Worm (Caenorhabditis elegans) whole organism, L4/young adult: ENCODE measurements around the gene T25B2.4.
A peak's percentile ranks its signal among the peaks of the same experiment; 100 is the strongest.

Source experiments
- W03F9.2 ChIP-seq: fragments of 150-350 bp; optimal IDR thresholded peaks from 2 replicates; lab custom pipeline; 2014; ENCODE audit warnings: missing biosample characterization, missing genetic modification characterization
- dao-5 ChIP-seq: sonication (generic microtip); optimal IDR thresholded peaks from 2 replicates; lab custom pipeline; 2016; ENCODE audit warnings: missing genotype, missing genetic modification characterization, moderate library complexity, missing compliant biosample characterization
- him-1 ChIP-seq: sonication (generic microtip); optimal IDR thresholded peaks from 2 replicates; lab custom pipeline; 2016; ENCODE audit warnings: missing genotype, missing genetic modification reagents, missing genetic modification characterization, missing compliant biosample characterization

The T25B2.4 gene

DNA sequence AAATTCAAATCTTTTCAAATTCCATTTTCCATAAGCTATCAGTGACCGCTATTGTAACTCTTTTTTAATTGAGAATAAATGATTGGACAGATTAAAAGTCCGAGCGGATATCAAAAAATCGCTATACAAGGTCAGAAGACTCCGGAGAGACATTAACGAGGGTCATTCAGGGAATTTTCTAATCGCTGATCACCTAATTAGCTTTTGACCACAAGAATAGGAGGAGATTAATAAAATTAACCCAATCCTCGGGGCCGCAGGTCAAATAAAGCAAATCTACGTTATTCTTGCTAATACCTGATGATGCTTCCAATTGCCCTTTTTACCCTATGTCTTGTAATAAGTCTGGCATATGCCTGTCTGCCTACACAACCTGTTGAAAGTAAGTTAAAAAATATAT lies 4.4 kb upstream of the T25B2.4 start, which contains the start of gene T25B2.1:
TSS of gene T25B2.1 (plus strand) at position 301 of the 400 bp plus-strand sequence.
- no peak for TF ChIP-seq him-1
- TF ChIP-seq W03F9.2 (tag; lab: Kevin White, UChicago) = no peak
- no peak for TF ChIP-seq dao-5 (tag; lab: Kevin White, UChicago)

DNA sequence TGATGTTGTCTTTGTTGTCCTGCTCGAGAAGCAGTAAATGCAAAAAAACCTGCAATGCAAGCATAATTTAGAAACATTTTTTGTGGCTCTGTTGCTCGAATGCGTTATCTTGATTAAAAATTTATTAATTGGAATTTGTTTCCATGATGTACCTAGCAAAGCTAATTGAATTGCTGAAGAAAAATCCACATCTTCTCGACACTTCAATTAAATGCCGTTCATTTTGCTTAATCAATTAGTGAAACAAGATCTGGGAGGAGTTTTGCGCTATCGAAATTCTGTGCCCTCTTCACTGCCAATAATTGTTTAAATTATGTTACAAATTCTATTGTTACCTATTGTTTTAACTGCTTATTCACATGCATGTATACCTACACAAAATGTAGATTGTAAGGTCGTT lies 2.2 kb upstream of the T25B2.4 start, which contains the start of gene T25B2.3:
TSS of gene T25B2.3 (plus strand) at position 301 of the 400 bp plus-strand sequence.
- TF ChIP-seq W03F9.2 (tag; lab: Kevin White, UChicago) (no peak), dao-5 (tag; lab: Kevin White, UChicago) (no peak), him-1 (no peak)

DNA sequence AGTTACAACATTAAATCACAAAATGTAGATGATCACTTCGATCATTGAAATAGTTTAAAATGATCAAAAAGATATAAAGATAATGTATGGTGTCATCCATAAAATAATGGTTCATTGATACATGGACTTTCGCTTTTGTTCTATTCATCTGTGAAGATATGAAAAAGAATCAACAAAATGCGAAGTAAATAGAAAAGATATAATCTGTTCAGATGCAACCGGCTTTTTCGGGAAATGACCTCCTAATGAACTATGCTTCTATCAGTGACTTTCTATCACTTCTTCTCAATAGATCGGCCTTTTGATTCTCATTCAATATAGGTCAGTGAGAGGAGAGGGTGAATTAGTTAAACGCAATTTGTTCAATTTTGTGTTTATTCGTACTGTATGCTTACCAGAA lies 945 bp downstream of the T25B2.4 start:
- TF ChIP-seq him-1 = no peak
- TF ChIP-seq W03F9.2 (tag; lab: Kevin White, UChicago) = no peak
- no peak for TF ChIP-seq dao-5 (tag; lab: Kevin White, UChicago)

DNA sequence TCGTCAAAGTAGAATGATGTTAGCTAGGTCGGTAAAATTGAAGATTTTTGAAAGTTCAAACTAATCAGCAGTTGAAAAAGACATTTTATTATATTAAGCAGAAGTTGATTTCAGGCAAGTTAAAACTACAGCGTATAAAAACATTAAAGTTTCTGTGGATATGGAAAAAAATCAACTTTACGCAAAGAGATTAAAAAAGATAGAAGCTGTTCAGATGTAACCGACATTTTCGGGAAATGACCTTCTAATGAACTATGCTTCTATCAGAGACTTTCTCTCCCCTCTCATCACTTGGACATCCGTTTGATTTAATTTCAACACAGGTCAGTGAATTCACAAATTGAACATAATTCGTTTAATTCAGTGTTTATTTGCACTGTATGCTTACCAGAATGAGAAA lies 2.2 kb downstream of the T25B2.4 start, which contains the start of gene T13C5.7:
TSS of gene T13C5.7 (plus strand) at position 301 of the 400 bp plus-strand sequence.
- TF ChIP-seq him-1 (no peak), W03F9.2 (tag; lab: Kevin White, UChicago) (no peak), dao-5 (tag; lab: Kevin White, UChicago) (no peak)

DNA sequence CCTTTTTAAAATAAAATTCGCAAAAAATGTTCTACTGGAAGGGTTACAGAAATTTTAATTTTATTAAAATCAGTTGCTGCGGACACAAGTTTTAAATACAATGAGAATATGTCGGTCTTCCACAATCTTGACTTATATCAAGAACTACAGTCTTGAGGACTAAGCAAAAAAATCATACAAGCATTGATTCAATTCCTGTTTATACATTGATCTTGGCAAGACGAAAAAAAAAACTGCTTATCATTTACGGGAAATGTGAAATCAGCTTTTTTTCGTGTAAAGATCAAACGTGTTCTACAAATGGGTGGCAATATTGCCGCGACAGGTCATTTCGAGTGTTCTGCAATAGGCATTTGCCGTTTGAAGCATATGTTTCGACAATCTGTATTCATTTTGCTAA lies 6.7 kb downstream of the T25B2.4 start, which contains the start of gene T13C5.2:
TSS of gene T13C5.2 (plus strand) at position 301 of the 400 bp plus-strand sequence.
- TF ChIP-seq dao-5 (tag; lab: Kevin White, UChicago) = no peak
- no peak for TF ChIP-seq W03F9.2 (tag; lab: Kevin White, UChicago)
- no peak for TF ChIP-seq him-1

DNA sequence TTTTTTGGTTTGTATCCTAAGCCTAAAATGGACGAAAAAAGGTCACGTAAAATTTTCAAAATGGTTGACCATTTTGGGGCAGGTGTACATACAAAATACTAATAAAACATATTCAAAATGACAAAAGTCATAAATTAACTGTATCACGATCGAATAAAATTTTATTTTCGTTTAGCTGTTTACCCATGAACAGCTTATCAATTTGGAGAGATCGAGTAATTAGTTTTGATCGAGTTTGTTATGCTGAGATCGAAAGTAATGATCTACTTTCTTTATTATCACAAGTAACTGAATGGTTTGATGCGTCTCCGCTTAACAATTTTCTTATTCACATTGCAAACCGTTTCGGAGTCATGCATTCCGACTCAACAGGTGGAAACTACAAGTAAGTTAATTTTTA lies 9.8 kb downstream of the T25B2.4 start, which contains the start of gene T13C5.10:
TSS of gene T13C5.10 (plus strand) at position 301 of the 400 bp plus-strand sequence.
- TF ChIP-seq dao-5 (tag; lab: Kevin White, UChicago) (no peak), W03F9.2 (tag; lab: Kevin White, UChicago) (no peak)

DNA sequence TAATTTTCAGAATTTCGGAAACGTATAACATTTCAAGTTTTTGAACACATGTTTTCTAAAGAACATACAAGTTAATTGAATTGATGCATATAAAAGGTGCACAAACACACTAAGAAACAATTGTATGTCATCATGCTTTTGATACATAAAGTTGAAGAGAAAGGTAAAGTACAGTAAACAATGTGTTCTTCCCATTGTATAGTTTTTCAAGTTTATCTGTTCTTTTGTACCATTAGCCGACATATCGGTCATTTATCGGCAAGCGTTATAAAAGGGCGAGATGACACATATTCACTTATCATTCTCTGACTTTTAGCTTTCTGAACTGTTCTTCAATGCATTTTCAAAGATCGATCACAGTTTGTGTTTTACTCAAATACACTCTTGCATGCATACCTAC lies 11.9 kb downstream of the T25B2.4 start, which contains the start of gene T13C5.9:
TSS of gene T13C5.9 (plus strand) at position 301 of the 400 bp plus-strand sequence.
- TF ChIP-seq W03F9.2 (tag; lab: Kevin White, UChicago) (no peak), dao-5 (tag; lab: Kevin White, UChicago) (no peak), him-1 (no peak)

DNA sequence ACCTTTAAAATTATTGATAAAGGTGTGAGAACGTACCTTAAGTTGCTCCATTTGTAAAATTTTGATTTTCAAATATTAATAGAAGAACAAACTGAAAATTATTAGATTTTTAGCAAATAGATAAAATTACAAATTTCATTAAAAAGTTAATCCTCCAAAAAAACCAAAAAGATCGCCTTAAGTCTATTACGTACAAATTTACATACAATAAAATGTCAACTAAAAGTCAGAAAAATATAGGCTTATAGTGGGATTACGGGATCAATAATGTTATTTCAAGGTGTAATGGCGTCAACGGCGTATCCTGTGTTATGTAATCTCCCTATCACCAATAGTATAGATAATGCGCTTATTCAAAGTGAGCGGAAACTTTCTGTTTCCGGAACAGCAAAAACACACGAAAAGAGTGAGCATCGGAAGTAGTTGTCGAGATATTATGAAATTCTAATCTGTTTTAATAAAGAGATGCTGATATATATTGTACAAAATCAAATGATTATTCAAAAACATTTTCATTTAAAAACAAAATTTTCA lies 16.2 kb downstream of the T25B2.4 start, which contains the start of gene ceh-54:
TSS of gene ceh-54 (minus strand) at position 51 of the 534 bp plus-strand sequence.
- TF ChIP-seq W03F9.2 (tag; lab: Kevin White, UChicago) (no peak), him-1 (no peak), dao-5 (tag; lab: Kevin White, UChicago) (no peak)

DNA sequence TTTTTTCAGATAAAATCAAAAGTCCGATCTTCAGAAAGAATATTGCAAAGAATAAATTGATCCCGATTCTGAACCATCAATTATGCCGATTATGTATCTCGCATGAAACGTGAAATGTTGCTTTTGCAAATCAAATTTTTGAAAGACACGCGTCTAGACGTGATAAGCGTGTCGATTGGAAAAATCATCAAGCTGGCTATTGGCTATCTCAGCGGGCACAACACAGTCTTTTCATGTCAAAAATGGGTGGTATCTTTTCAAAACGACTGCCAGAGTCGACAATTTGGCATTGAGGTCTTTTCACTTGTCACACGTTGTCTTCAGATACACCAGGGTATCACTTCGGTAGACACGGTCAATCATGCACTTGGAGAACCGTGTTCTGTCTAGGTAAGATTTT lies 18.6 kb downstream of the T25B2.4 start, which contains the start of gene daf-9:
TSS of gene daf-9 (plus strand) at position 301 of the 400 bp plus-strand sequence.
- TF ChIP-seq W03F9.2 (tag; lab: Kevin White, UChicago) (no peak), dao-5 (tag; lab: Kevin White, UChicago) (no peak), him-1 (no peak)

DNA sequence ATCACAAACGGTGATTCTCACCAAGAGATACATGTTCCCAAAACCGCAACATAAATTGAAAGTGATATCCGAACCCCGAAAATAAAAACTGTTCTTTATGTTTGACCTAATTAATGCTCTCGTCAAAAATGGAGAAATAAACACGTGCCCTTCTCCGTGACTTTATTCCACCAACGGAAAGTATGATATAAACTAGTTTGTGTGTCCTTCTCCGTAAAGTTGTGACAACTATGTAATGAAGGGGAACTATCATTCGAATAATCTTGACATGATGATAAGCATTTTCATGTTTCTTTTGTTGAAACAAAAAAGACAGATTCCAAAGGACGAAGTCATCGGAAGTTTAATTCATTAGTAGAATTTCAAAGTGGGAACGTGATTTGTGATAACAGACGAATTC lies 23.5 kb downstream of the T25B2.4 start:
- no peak for TF ChIP-seq him-1
- TF ChIP-seq dao-5 (tag; lab: Kevin White, UChicago) = no peak
- no peak for TF ChIP-seq W03F9.2 (tag; lab: Kevin White, UChicago)

DNA sequence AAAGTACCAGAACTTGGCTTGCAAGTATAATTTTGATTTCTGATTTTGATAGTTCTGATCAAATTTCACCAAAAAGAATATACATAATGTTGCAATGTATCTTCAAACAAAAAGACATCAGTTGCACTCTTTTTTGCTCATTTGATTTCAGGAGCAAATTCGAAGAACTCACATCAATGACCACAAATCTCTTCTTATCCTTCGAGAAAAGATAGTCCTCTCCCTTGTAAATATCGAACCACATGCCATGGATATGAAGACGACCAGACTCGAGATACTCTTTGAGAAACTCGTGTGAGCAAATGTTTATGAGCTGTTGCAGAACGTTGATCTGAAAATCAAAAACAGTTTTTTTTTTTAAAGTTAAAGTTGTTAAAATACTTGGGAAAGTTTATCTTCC lies 24.8 kb downstream of the T25B2.4 start:
- TF ChIP-seq dao-5 (tag; lab: Kevin White, UChicago) (no peak), him-1 (no peak), W03F9.2 (tag; lab: Kevin White, UChicago) (no peak)

DNA sequence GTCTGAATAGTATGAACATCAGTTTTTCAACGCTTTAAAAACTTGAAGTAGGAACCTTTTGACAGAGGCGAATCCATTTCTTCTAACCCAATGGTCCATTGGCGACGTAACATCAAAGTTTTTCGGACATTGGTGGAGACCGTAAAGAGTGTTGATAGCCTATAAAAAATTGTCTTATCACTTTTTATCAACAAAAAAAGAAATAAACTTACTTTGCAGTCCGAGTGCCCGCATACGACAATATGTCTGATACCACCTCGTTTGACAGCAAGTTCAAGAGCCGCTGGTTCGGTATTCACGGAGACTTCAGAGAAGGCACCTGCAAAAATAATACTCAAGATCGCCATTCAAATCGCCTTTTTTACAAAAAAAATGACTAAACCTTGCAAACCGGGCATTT lies 25.3 kb downstream of the T25B2.4 start:
- TF ChIP-seq W03F9.2 (tag; lab: Kevin White, UChicago) = no peak
- no peak for TF ChIP-seq him-1

DNA sequence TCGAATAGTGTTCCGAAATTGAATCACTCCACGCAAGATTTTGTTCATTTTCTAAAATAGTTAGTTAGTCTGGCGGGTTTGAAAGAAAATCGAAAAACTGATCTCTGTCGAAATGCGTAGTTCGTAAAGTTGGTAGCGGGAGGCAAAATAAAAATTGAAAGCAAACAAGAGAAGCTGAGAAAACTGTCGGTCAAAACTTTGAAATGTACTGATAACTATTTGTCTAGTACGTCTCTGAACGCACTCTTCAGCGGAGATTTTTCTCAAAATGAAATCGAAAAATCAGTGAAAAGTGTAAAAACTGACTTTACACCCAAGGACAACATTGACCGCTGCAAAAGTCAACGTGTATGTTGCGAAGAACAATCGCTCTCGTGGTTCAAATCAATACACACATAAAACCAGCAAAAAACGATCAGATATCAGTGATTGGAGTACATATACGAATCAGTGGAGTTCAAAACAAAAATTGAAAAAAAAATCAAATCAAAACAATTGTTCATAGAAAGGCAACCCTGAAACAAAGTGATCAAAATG lies 26.7 kb downstream of the T25B2.4 start, which contains the start of gene bca-1:
TSS of gene bca-1 (minus strand) at position 51 of the 537 bp plus-strand sequence.
- TF ChIP-seq W03F9.2 (tag; lab: Kevin White, UChicago) (peak; percentile 25), dao-5 (tag; lab: Kevin White, UChicago) (no peak)

DNA sequence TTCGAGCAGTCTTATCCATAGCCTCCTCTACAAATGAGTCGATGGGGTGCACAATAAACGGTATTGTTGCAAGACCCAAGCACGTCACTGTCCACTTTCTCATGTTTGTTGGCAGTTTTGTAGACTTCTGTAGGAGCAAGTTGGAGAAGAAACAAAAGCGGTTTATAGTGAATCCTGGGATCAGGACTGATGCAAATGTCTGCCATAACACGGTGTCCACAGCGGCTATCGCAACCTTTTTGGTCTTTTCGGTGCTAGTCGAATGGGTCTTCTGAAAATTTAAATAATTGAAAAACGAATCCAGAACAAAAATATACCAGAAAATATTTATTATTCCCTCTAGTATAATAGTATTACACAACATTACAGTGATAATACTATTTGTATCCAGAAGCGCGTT lies 27.3 kb downstream of the T25B2.4 start:
- TF ChIP-seq him-1 = no peak
- no peak for TF ChIP-seq dao-5 (tag; lab: Kevin White, UChicago)
- no peak for TF ChIP-seq W03F9.2 (tag; lab: Kevin White, UChicago)
